Fruit fly (Drosophila melanogaster) whole organism, wandering third instar larva: ENCODE data around the gene CG43291.
A peak's percentile ranks its signal among the peaks of the same experiment; 100 is the strongest.

Experiments
- Abd-B ChIP-seq: fragments of >200 bp; optimal IDR thresholded peaks from 2 replicates; lab custom pipeline; 2017; ENCODE audit warnings: missing biosample characterization, missing genetic modification characterization
- CG32264 ChIP-seq: fragments of 200-800 bp; sonication (Bioruptor generic); optimal IDR thresholded peaks from 2 replicates; lab custom pipeline; 2016; ENCODE audit warnings: missing biosample characterization, missing genetic modification characterization
- CG9705 ChIP-seq: fragments of 200-800 bp; sonication (Bioruptor generic); optimal IDR thresholded peaks from 2 replicates; lab custom pipeline; 2018; ENCODE audit warnings: missing biosample characterization, mild to moderate bottlenecking, missing genetic modification characterization
- CrebA ChIP-seq: fragments of 200-800 bp; sonication (Bioruptor generic); optimal IDR thresholded peaks from 2 replicates; lab custom pipeline; 2016; ENCODE audit warnings: missing biosample characterization, mild to moderate bottlenecking, missing genetic modification characterization, borderline replicate concordance
- Dfd ChIP-seq: fragments of >200 bp; optimal IDR thresholded peaks from 2 replicates; lab custom pipeline; 2017; ENCODE audit warnings: missing biosample characterization, missing genetic modification characterization
- Dif ChIP-seq: fragments of 200-275, 200-300 bp; sonication (Bioruptor generic); optimal IDR thresholded peaks from 2 replicates; lab custom pipeline; 2018; ENCODE audit warnings: missing biosample characterization, missing genetic modification characterization; ENCODE audit not compliant: partially characterized antibody
- GATAd ChIP-seq: sonication (Bioruptor generic); optimal IDR thresholded peaks from 2 replicates; lab custom pipeline; 2016; ENCODE audit warnings: missing biosample characterization, missing genetic modification characterization
- HLH106 ChIP-seq: fragments of 200-800 bp; optimal IDR thresholded peaks from 3 replicates; lab custom pipeline; 2019; ENCODE audit warnings: missing biosample characterization, mild to moderate bottlenecking, missing genetic modification characterization, moderate library complexity
- Hnf4 ChIP-seq: fragments of 200-800 bp; sonication (Bioruptor generic); optimal IDR thresholded peaks from 2 replicates; lab custom pipeline; 2016; ENCODE audit warnings: missing biosample characterization, mild to moderate bottlenecking, missing genetic modification characterization
- Hr78 ChIP-seq: fragments of >200 bp; optimal IDR thresholded peaks from 2 replicates; lab custom pipeline; 2017; ENCODE audit warnings: missing biosample characterization, missing genetic modification characterization
- Hr83 ChIP-seq: fragments of 200-300 bp; sonication (Bioruptor generic); optimal IDR thresholded peaks from 2 replicates; lab custom pipeline; 2016; ENCODE audit warnings: missing biosample characterization, mild to moderate bottlenecking, missing genetic modification characterization, moderate library complexity; ENCODE audit not compliant: poor library complexity, severe bottlenecking
- Jra ChIP-seq: sonication (Bioruptor generic); optimal IDR thresholded peaks from 2 replicates; lab custom pipeline; 2016; ENCODE audit warnings: missing biosample characterization, missing genetic modification characterization
- Mio ChIP-seq: sonication (Bioruptor generic); optimal IDR thresholded peaks from 2 replicates; lab custom pipeline; 2016; ENCODE audit warnings: missing biosample characterization, missing genetic modification characterization
- Myc ChIP-seq: fragments of >200 bp; optimal IDR thresholded peaks from 2 replicates; lab custom pipeline; 2017
- N ChIP-seq: fragments of >200 bp; optimal IDR thresholded peaks from 2 replicates; lab custom pipeline; 2018; ENCODE audit warnings: missing biosample characterization, missing external identifiers, missing genetic modification characterization
- OdsH ChIP-seq: fragments of 200-800 bp; sonication (Bioruptor generic); optimal IDR thresholded peaks from 2 replicates; lab custom pipeline; 2016; ENCODE audit warnings: missing biosample characterization, mild to moderate bottlenecking, missing genetic modification characterization
- Rel ChIP-seq, 2 experiments: fragments of 200-800 bp; sonication (Bioruptor generic) in 1 of 2; optimal IDR thresholded peaks; 2 replicates in 1 of 2; 3 replicates in 1 of 2; lab custom pipeline; 2016 to 2019; ENCODE audit warnings: mild to moderate bottlenecking in 2 of 2, missing biosample characterization in 2 of 2, missing genetic modification characterization in 2 of 2, moderate library complexity in 1 of 2
- Sp1 ChIP-seq: fragments of 200-800 bp; sonication (Bioruptor generic); optimal IDR thresholded peaks from 3 replicates; lab custom pipeline; 2019; ENCODE audit warnings: missing biosample characterization, mild to moderate bottlenecking, missing genetic modification characterization, moderate library complexity
- Vsx2 ChIP-seq: fragments of 200-300, 225-300 bp; sonication (Bioruptor generic); optimal IDR thresholded peaks from 2 replicates; lab custom pipeline; 2018; ENCODE audit warnings: missing biosample characterization, missing genetic modification characterization; ENCODE audit not compliant: partially characterized antibody
- br ChIP-seq: fragments of 200-800 bp; sonication (Bioruptor generic); optimal IDR thresholded peaks from 2 replicates; lab custom pipeline; 2016; ENCODE audit warnings: missing biosample characterization, missing genetic modification characterization
- brk ChIP-seq: fragments of 200-800 bp; sonication (Bioruptor generic); optimal IDR thresholded peaks from 2 replicates; lab custom pipeline; 2016; ENCODE audit warnings: missing biosample characterization, mild to moderate bottlenecking, missing genetic modification characterization
- dl ChIP-seq, 2 experiments: fragments of 175-275, 200-275 bp in 1 of 2; fragments of 200-275 bp in 1 of 2; sonication (Bioruptor generic); optimal IDR thresholded peaks; lab custom pipeline; 2018; ENCODE audit warnings: mild to moderate bottlenecking in 2 of 2, missing biosample characterization in 2 of 2, missing genetic modification characterization in 2 of 2, moderate library complexity in 2 of 2; ENCODE audit not compliant: partially characterized antibody in 2 of 2, insufficient read depth in 1 of 2
- dmrt93B ChIP-seq: fragments of 200-800 bp; sonication (Bioruptor generic); optimal IDR thresholded peaks from 2 replicates; lab custom pipeline; 2018; ENCODE audit warnings: missing biosample characterization, mild to moderate bottlenecking, missing genetic modification characterization
- dsf ChIP-seq: sonication (Bioruptor generic); optimal IDR thresholded peaks from 2 replicates; lab custom pipeline; 2016; ENCODE audit warnings: missing biosample characterization, missing genetic modification characterization, borderline replicate concordance
- ey ChIP-seq: fragments of 200-800 bp; sonication (Bioruptor generic); optimal IDR thresholded peaks from 2 replicates; lab custom pipeline; 2016; ENCODE audit warnings: missing biosample characterization, missing genetic modification characterization
- foxo ChIP-seq, 2 experiments: fragments of 200-800 bp; sonication (Bioruptor generic); optimal IDR thresholded peaks; 2 replicates in 1 of 2; 3 replicates in 1 of 2; lab custom pipeline; 2016 to 2017; ENCODE audit warnings: missing biosample characterization in 2 of 2, missing genetic modification characterization in 2 of 2
- fru ChIP-seq: fragments of 200-800 bp; sonication (Bioruptor generic); optimal IDR thresholded peaks from 3 replicates; lab custom pipeline; 2016; ENCODE audit warnings: missing biosample characterization, mild to moderate bottlenecking, missing genetic modification characterization
- h ChIP-seq: fragments of 200-800 bp; sonication (Bioruptor generic); optimal IDR thresholded peaks from 3 replicates; lab custom pipeline; 2016; ENCODE audit warnings: missing biosample characterization, mild to moderate bottlenecking, missing genetic modification characterization
- jim ChIP-seq: fragments of 175-275, 200-325 bp; sonication (Bioruptor generic); optimal IDR thresholded peaks from 2 replicates; lab custom pipeline; 2016; ENCODE audit warnings: missing biosample characterization, mild to moderate bottlenecking, missing genetic modification characterization
- lola ChIP-seq: fragments of >200 bp; optimal IDR thresholded peaks from 2 replicates; lab custom pipeline; 2017; ENCODE audit warnings: missing biosample characterization, missing genetic modification characterization
- pan ChIP-seq: fragments of >200 bp; optimal IDR thresholded peaks from 2 replicates; lab custom pipeline; 2017
- psq ChIP-seq: fragments of 200-800 bp; sonication (Bioruptor generic); optimal IDR thresholded peaks from 3 replicates; lab custom pipeline; 2017; ENCODE audit warnings: missing biosample characterization, mild to moderate bottlenecking, missing genetic modification characterization, moderate library complexity
- rgr ChIP-seq: fragments of 200-800 bp; sonication (Bioruptor generic); optimal IDR thresholded peaks from 3 replicates; lab custom pipeline; 2016; ENCODE audit warnings: missing biosample characterization, mild to moderate bottlenecking, missing genetic modification characterization
- sage ChIP-seq: fragments of 200-800 bp; sonication (Bioruptor generic); optimal IDR thresholded peaks from 2 replicates; lab custom pipeline; 2016; ENCODE audit warnings: missing biosample characterization, mild to moderate bottlenecking, missing genetic modification characterization
- sv ChIP-seq: fragments of 200-800 bp; sonication (Bioruptor generic); optimal IDR thresholded peaks from 3 replicates; lab custom pipeline; 2016; ENCODE audit warnings: missing biosample characterization, missing genetic modification characterization
- tai ChIP-seq: sonication (Bioruptor generic); optimal IDR thresholded peaks from 2 replicates; lab custom pipeline; 2016; ENCODE audit warnings: missing biosample characterization, missing genetic modification characterization
- usp ChIP-seq: fragments of >200 bp; optimal IDR thresholded peaks from 2 replicates; lab custom pipeline; 2017; ENCODE audit warnings: missing biosample characterization, missing genetic modification characterization
- woc ChIP-seq: sonication (Bioruptor generic); optimal IDR thresholded peaks from 2 replicates; lab custom pipeline; 2016; ENCODE audit warnings: missing biosample characterization, mild to moderate bottlenecking, missing genetic modification characterization

Gene CG43291

dm6 chr3R:14287980-14288379, 43.5 kb upstream of the CG43291 start:
- TF ChIP-seq dsf = no peak
- TF ChIP-seq sv (GFP tag; lab: Kevin White, UChicago) = no peak
- TF ChIP-seq Mio = no peak
- no peak for TF ChIP-seq psq (GFP tag; lab: Kevin White, UChicago)
- no peak for TF ChIP-seq CG32264 (GFP tag; lab: Kevin White, UChicago)
- TF ChIP-seq Abd-B (GFP tag; lab: Kevin White, UChicago) = no peak
- TF ChIP-seq CrebA (GFP tag; lab: Kevin White, UChicago) = no peak
- no peak for TF ChIP-seq Rel (GFP tag; optimal IDR thresholded peaks at IDR 0.05; lab: Kevin White, UChicago)
- no peak for TF ChIP-seq Rel (tag; optimal IDR thresholded peaks at IDR 0.05; lab: Kevin White, UChicago)
- TF ChIP-seq HLH106 (tag; lab: Kevin White, UChicago) = no peak
- no peak for TF ChIP-seq N (GFP tag; lab: Kevin White, UChicago)
- no peak for TF ChIP-seq Myc (lab: Kevin White, UChicago)
- TF ChIP-seq rgr = no peak
- TF ChIP-seq usp (GFP tag; lab: Kevin White, UChicago) = no peak
- no peak for TF ChIP-seq dmrt93B (GFP tag; lab: Kevin White, UChicago)
- no peak for TF ChIP-seq Dfd (GFP tag; lab: Kevin White, UChicago)
- TF ChIP-seq h = no peak
- TF ChIP-seq Hr83 (GFP tag; lab: Kevin White, UChicago) = no peak
- TF ChIP-seq brk (GFP tag; lab: Kevin White, UChicago) = no peak
- no peak for TF ChIP-seq Hnf4
- no peak for TF ChIP-seq pan (lab: Kevin White, UChicago)

- no peak for TF ChIP-seq sv (GFP tag; lab: Kevin White, UChicago)
- TF ChIP-seq Sp1 (GFP tag; lab: Kevin White, UChicago) = peak; percentile 7
- TF ChIP-seq dl (GFP tag; optimal IDR thresholded peaks at IDR 0.05; lab: Kevin White, UChicago; ENCODE audit: insufficient read depth in 1 of 2, partially characterized antibody in 2 of 2) = peak; percentile 94 to 95
- TF ChIP-seq Abd-B (GFP tag; lab: Kevin White, UChicago) = no peak
- TF ChIP-seq Vsx2 (GFP tag; lab: Kevin White, UChicago) = peak; percentile 91
- peak in 1 of 2 experiments; percentile 38 for TF ChIP-seq foxo (GFP tag; optimal IDR thresholded peaks at IDR 0.05; lab: Kevin White, UChicago)
- peak; percentile 92 for TF ChIP-seq psq (GFP tag; lab: Kevin White, UChicago)
- no peak for TF ChIP-seq ey (GFP tag; lab: Kevin White, UChicago)
- peak; percentile 25 for TF ChIP-seq Hr83 (GFP tag; lab: Kevin White, UChicago)
- TF ChIP-seq Dif = peak; percentile 97
- peak; percentile 50 for TF ChIP-seq brk (GFP tag; lab: Kevin White, UChicago)
- peak; percentile 2 for TF ChIP-seq woc (GFP tag; lab: Kevin White, UChicago)
- no peak for TF ChIP-seq Mio
- no peak for TF ChIP-seq dmrt93B (GFP tag; lab: Kevin White, UChicago)
- no peak for TF ChIP-seq CG32264 (GFP tag; lab: Kevin White, UChicago)
- TF ChIP-seq dsf = no peak
- TF ChIP-seq sage = peak; percentile 36
- TF ChIP-seq HLH106 (tag; lab: Kevin White, UChicago) = no peak
- no peak for TF ChIP-seq GATAd (GFP tag; lab: Kevin White, UChicago)
- no peak for TF ChIP-seq rgr
- TF ChIP-seq Jra (GFP tag; lab: Kevin White, UChicago) = no peak
- TF ChIP-seq Dfd (GFP tag; lab: Kevin White, UChicago) = no peak
- no peak for TF ChIP-seq Myc (lab: Kevin White, UChicago)
- no peak for TF ChIP-seq lola (GFP tag; lab: Kevin White, UChicago)
- peak; percentile 76 for TF ChIP-seq CrebA (GFP tag; lab: Kevin White, UChicago)
- TF ChIP-seq Hnf4 = no peak
- no peak for TF ChIP-seq br (GFP tag; lab: Kevin White, UChicago)
- TF ChIP-seq pan (lab: Kevin White, UChicago) = no peak
- TF ChIP-seq Rel (GFP tag; optimal IDR thresholded peaks at IDR 0.05; lab: Kevin White, UChicago) = no peak
- TF ChIP-seq Rel (tag; optimal IDR thresholded peaks at IDR 0.05; lab: Kevin White, UChicago) = peak; percentile 20
- no peak for TF ChIP-seq fru
- no peak for TF ChIP-seq Hr78
- TF ChIP-seq usp (GFP tag; lab: Kevin White, UChicago) = no peak
- no peak for TF ChIP-seq tai (GFP tag; lab: Kevin White, UChicago)
- peak; percentile 16 for TF ChIP-seq N (GFP tag; lab: Kevin White, UChicago)
- TF ChIP-seq OdsH (GFP tag; lab: Kevin White, UChicago) = no peak
- peak; percentile 42 for TF ChIP-seq h
- no peak for TF ChIP-seq CG9705 (GFP tag; lab: Kevin White, UChicago)
- no peak for TF ChIP-seq jim (GFP tag; lab: Kevin White, UChicago)
Observed at dm6 chr3R:14286320-14287190, 42.1 kb upstream of the CG43291 start, which contains the start of gene trx. trx (minus strand) TSS chr3R:14286903.
